Fruit fly (Drosophila melanogaster): ENCODE data around the gene hwt.

Gene hwt

dm6 chrX:12498101-12498500 is 70.2 kb downstream of the hwt start:
- TF ChIP-seq sens (GFP tag) (peak; percentile 2), Doc2 (GFP tag; IDR thresholded peaks at IDR 0.05) (no peak)

- TF ChIP-seq Awh (GFP tag; IDR thresholded peaks at IDR 0.05), result no peak
- no peak for TF ChIP-seq Chrac-16 (GFP tag; optimal IDR thresholded peaks at IDR 0.05)
- no peak for TF ChIP-seq CG1529 (GFP tag; optimal IDR thresholded peaks at IDR 0.05)
- TF ChIP-seq Rfx (GFP tag; IDR thresholded peaks at IDR 0.05), result peak; percentile 57; the same call in 1 of the 2 replicates
- peak; percentile 29; the same call in 1 of the 2 replicates for TF ChIP-seq CG13287 (GFP tag; IDR thresholded peaks at IDR 0.05; ENCODE audit: partially characterized antibody)
- peak; percentile 53; the same call in 1 of the 2 replicates for TF ChIP-seq Ptx1 (GFP tag; IDR thresholded peaks at IDR 0.05)
- TF ChIP-seq Eip74EF (GFP tag; optimal IDR thresholded peaks at IDR 0.05), result no peak
- TF ChIP-seq Deaf1 (tag; optimal IDR thresholded peaks at IDR 0.05), result no peak
- TF ChIP-seq ro (GFP tag; IDR thresholded peaks at IDR 0.05), result no peak
- no peak for TF ChIP-seq pita (GFP tag; optimal IDR thresholded peaks at IDR 0.05)
- TF ChIP-seq Lhr (GFP tag; optimal IDR thresholded peaks at IDR 0.05), result peak; percentile 11
- no peak for TF ChIP-seq HmgD (GFP tag; optimal IDR thresholded peaks at IDR 0.05)
- no peak for TF ChIP-seq CG18476 (GFP tag; optimal IDR thresholded peaks at IDR 0.05)
- TF ChIP-seq CG6791 (GFP tag; IDR thresholded peaks at IDR 0.05; ENCODE audit: partially characterized antibody), result peak; percentile 65; the same call in 2 of the 3 replicates
- no peak for TF ChIP-seq dati (GFP tag; IDR thresholded peaks at IDR 0.05)
- TF ChIP-seq CG33213 (GFP tag; optimal IDR thresholded peaks at IDR 0.05), result no peak
- no peak for TF ChIP-seq Hsf (GFP tag; optimal IDR thresholded peaks at IDR 0.05)
- no peak for TF ChIP-seq CG10431 (GFP tag; optimal IDR thresholded peaks at IDR 0.05)
- peak; percentile 16 for TF ChIP-seq Sin3A (optimal IDR thresholded peaks at IDR 0.05)
- TF ChIP-seq fd64A (GFP tag; optimal IDR thresholded peaks at IDR 0.05), result no peak
- no peak for TF ChIP-seq CG42726 (GFP tag; IDR thresholded peaks at IDR 0.05; ENCODE audit: partially characterized antibody)
- TF ChIP-seq CG12942 (GFP tag; optimal IDR thresholded peaks at IDR 0.05), result peak; percentile 8
- peak; percentile 29 for TF ChIP-seq CG9437 (GFP tag; optimal IDR thresholded peaks at IDR 0.05)
- peak; percentile 71 for TF ChIP-seq CoRest (tag; optimal IDR thresholded peaks at IDR 0.05)
- TF ChIP-seq sug (tag; optimal IDR thresholded peaks at IDR 0.05), result peak; percentile 42
- TF ChIP-seq prd (optimal IDR thresholded peaks at IDR 0.05), result no peak
- TF ChIP-seq prd (GFP tag; IDR thresholded peaks at IDR 0.05), result peak; percentile 46; the same call in 2 of the 3 replicates
- TF ChIP-seq CG7928 (GFP tag; optimal IDR thresholded peaks at IDR 0.05), result peak; percentile 84
- peak; percentile 31; the same call in 1 of the 3 replicates for TF ChIP-seq Aef1 (GFP tag; IDR thresholded peaks at IDR 0.05)
- TF ChIP-seq CG13775 (GFP tag; optimal IDR thresholded peaks at IDR 0.05), result no peak
- peak; percentile 61 for TF ChIP-seq Myb (GFP tag; optimal IDR thresholded peaks at IDR 0.05)
- peak; percentile 12; the same call in 1 of the 2 replicates for TF ChIP-seq Adf1 (GFP tag; IDR thresholded peaks at IDR 0.05)
- 0 out of 3 replicates have a peak, but pooled peaks have one; percentile 47 for TF ChIP-seq knrl (GFP tag; IDR thresholded peaks at IDR 0.05; ENCODE audit: partially characterized antibody)
- no peak for TF ChIP-seq Six4 (GFP tag; optimal IDR thresholded peaks at IDR 0.05)
- no peak for TF ChIP-seq zen (tag; optimal IDR thresholded peaks at IDR 0.05)
- TF ChIP-seq pfk (GFP tag; optimal IDR thresholded peaks at IDR 0.05), result no peak
- peak; percentile 40 for TF ChIP-seq CG13424 (tag; optimal IDR thresholded peaks at IDR 0.05)
- TF ChIP-seq ken (GFP tag; IDR thresholded peaks at IDR 0.05), result no peak
- peak in 1 of 2 experiments; percentile 32 for TF ChIP-seq dpn (GFP tag; optimal IDR thresholded peaks at IDR 0.05)
- TF ChIP-seq HmgZ (tag; optimal IDR thresholded peaks at IDR 0.05), result no peak
- TF ChIP-seq E2f1 (GFP tag; IDR thresholded peaks at IDR 0.05), result peak; percentile 34; the same call in 1 of the 2 replicates
- no peak for TF ChIP-seq Bdp1 (GFP tag; optimal IDR thresholded peaks at IDR 0.05)
- TF ChIP-seq CG14710 (tag; optimal IDR thresholded peaks at IDR 0.05), result peak; percentile 31
- peak; percentile 59 for TF ChIP-seq CG9932 (GFP tag; IDR thresholded peaks at IDR 0.05)
- TF ChIP-seq ssp (GFP tag; IDR thresholded peaks at IDR 0.05), result 0 out of 2 replicates have a peak, but pooled peaks have one; percentile 30
- no peak for TF ChIP-seq CG9876 (GFP tag; optimal IDR thresholded peaks at IDR 0.05)
- TF ChIP-seq CG11247 (GFP tag; IDR thresholded peaks at IDR 0.05), result no peak
These were observed 71.3 kb downstream of the hwt start, which contains the start of gene mdu for dm6 chrX:12496930-12497329. mdu (plus strand) TSS chrX:12497188.
